Worm (Caenorhabditis elegans): ENCODE measurements around the gene F44E7.7.

DNA sequence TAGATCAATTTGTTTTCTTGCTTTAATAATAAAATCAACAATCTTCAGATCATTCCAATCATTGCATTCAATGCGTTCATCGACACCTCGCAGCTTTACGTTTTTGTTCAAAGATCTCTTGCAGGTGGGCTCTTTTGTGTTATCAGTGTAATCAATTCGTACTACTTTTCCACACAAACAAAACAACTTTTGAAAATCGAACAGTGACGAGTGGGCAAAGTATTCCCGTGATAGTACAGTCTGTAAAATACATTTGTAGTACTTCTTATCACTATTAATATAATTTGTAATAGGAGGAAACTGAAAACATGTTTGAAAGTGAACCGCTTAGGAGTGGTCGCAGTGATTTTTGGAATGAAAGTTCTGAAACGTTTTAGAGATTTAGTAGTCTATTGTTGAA is 20.2 kb downstream of the F44E7.7 start, which contains the start of gene pgph-2:
- TF ChIP-seq mep-1 (tag; optimal IDR thresholded peaks at IDR 0.05) (no peak), nhr-28 (tag; optimal IDR thresholded peaks at IDR 0.05) (no peak), lin-1 (GFP tag; IDR thresholded peaks at IDR 0.05) (no peak), jun-1 (tag; optimal IDR thresholded peaks at IDR 0.05) (no peak), snpc-4 (tag; optimal IDR thresholded peaks at IDR 0.05) (no peak), dmd-9 (GFP tag; IDR thresholded peaks at IDR 0.05) (no peak), ama-1 (optimal IDR thresholded peaks at IDR 0.05) (no peak), gei-8 (GFP tag; optimal IDR thresholded peaks at IDR 0.05) (no peak), lin-39 (tag; optimal IDR thresholded peaks at IDR 0.05) (no peak), nhr-11 (tag; optimal IDR thresholded peaks at IDR 0.05) (no peak)

Data from whole organism, L4 larva.